Fruit fly (Drosophila melanogaster): ENCODE measurements around the gene CG15564.

The CG15564 gene

DNA sequence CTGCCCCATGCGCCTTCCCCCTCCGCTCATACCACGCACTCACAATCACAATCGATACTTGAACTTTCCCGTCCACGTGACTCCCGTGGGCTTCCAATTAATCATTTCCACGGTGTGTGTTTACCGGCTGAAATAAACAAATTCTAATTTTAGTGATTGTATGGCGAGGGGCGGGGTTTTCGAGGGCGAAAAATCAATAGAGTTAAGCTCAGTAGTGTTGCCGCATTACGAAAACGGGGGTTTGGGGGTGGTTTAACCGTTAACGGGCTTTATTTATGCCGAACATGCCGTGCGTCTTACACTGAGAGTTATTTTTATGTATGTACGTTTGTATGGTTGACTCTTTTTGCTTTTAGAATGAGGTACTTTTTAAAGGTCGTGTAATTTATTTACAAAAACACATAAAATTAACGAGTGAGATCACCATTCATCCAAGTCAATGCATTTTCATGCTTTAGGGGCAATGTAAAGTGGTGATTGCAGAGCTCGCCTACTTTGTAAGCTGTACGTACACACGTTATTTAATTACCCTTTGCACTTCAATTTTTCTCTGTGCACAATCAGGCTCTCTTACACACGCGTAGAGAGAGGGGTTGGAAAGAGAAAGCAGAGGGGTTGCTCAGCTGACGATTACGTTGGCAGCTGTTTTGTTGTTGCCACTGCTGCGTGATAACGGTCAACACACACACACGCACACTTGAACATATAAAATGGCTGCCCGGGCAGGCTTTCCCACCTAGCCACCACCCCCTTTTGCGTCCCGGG, 12.9 kb downstream of the CG15564 start (continued):
- TF ChIP-seq Ssrp (tag; optimal IDR thresholded peaks at IDR 0.05), result peak; percentile 82
- no peak for TF ChIP-seq Atf6 (GFP tag; IDR thresholded peaks at IDR 0.05)
- no peak for TF ChIP-seq jing (GFP tag; optimal IDR thresholded peaks at IDR 0.05)
- peak; percentile 84 for TF ChIP-seq CG1603 (tag; optimal IDR thresholded peaks at IDR 0.05)
- TF ChIP-seq D (optimal IDR thresholded peaks at IDR 0.05), result no peak
- peak; percentile 73 for TF ChIP-seq D (GFP tag; optimal IDR thresholded peaks at IDR 0.05)
- peak; percentile 89 for TF ChIP-seq CG7786 (GFP tag; optimal IDR thresholded peaks at IDR 0.05)
- peak; percentile 75 for TF ChIP-seq CG12104 (GFP tag; optimal IDR thresholded peaks at IDR 0.05)
- no peak for TF ChIP-seq Adf1 (GFP tag; IDR thresholded peaks at IDR 0.05)
- no peak for TF ChIP-seq CG7271 (tag; optimal IDR thresholded peaks at IDR 0.05)
- peak; percentile 53 for TF ChIP-seq fd64A (GFP tag; optimal IDR thresholded peaks at IDR 0.05)
- peak; percentile 17 for TF ChIP-seq Elba2 (GFP tag; optimal IDR thresholded peaks at IDR 0.05)
- TF ChIP-seq mirr (GFP tag; optimal IDR thresholded peaks at IDR 0.05), result peak; percentile 14
- TF ChIP-seq CG31224 (GFP tag; IDR thresholded peaks at IDR 0.05), result no peak
- peak; percentile 84 for TF ChIP-seq CG18262 (tag; optimal IDR thresholded peaks at IDR 0.05)
- peak; percentile 69 for TF ChIP-seq gro (GFP tag; optimal IDR thresholded peaks at IDR 0.05)
- peak; percentile 86 for TF ChIP-seq slp2 (GFP tag; optimal IDR thresholded peaks at IDR 0.05)
- TF ChIP-seq CG6683 (GFP tag; optimal IDR thresholded peaks at IDR 0.05), result peak; percentile 71
- TF ChIP-seq stc (GFP tag; IDR thresholded peaks at IDR 0.05), result no peak
- TF ChIP-seq dimm (GFP tag; IDR thresholded peaks at IDR 0.05), result no peak
- TF ChIP-seq CG10147 (GFP tag; optimal IDR thresholded peaks at IDR 0.05), result peak; percentile 88
- no peak for TF ChIP-seq Lim3 (GFP tag; IDR thresholded peaks at IDR 0.05)
- peak; percentile 75 for TF ChIP-seq CG12299 (tag; optimal IDR thresholded peaks at IDR 0.05)
- TF ChIP-seq CG12391 (tag; optimal IDR thresholded peaks at IDR 0.05), result peak; percentile 89
- peak; percentile 63 for TF ChIP-seq pros (GFP tag; optimal IDR thresholded peaks at IDR 0.05)
- TF ChIP-seq Jarid2 (GFP tag; optimal IDR thresholded peaks at IDR 0.05), result peak; percentile 12
- TF ChIP-seq D19A (tag; optimal IDR thresholded peaks at IDR 0.05), result peak; percentile 83
- TF ChIP-seq Dip3 (GFP tag; optimal IDR thresholded peaks at IDR 0.05), result peak; percentile 74
- TF ChIP-seq Oli (tag; optimal IDR thresholded peaks at IDR 0.05), result peak; percentile 88
- TF ChIP-seq CG1792 (GFP tag; optimal IDR thresholded peaks at IDR 0.05), result peak; percentile 65
- no peak for TF ChIP-seq zen2 (GFP tag; IDR thresholded peaks at IDR 0.05; ENCODE audit: partially characterized antibody)
- peak; percentile 50 for TF ChIP-seq tup (GFP tag; optimal IDR thresholded peaks at IDR 0.05)
- peak; percentile 61 for TF ChIP-seq CG11723 (GFP tag; optimal IDR thresholded peaks at IDR 0.05)
- TF ChIP-seq CG17186 (GFP tag; optimal IDR thresholded peaks at IDR 0.05), result peak; percentile 15
- TF ChIP-seq Fer3 (tag; optimal IDR thresholded peaks at IDR 0.05), result peak; percentile 85
- TF ChIP-seq Bgb (GFP tag; IDR thresholded peaks at IDR 0.05; ENCODE audit: partially characterized antibody), result no peak
- TF ChIP-seq Myb (GFP tag; optimal IDR thresholded peaks at IDR 0.05), result peak; percentile 76
- TF ChIP-seq eve (GFP tag; optimal IDR thresholded peaks at IDR 0.05), result peak in 1 of 2 experiments; percentile 26
- peak; percentile 84 for TF ChIP-seq pho (GFP tag; optimal IDR thresholded peaks at IDR 0.05)
- TF ChIP-seq CG2202 (tag; optimal IDR thresholded peaks at IDR 0.05), result peak; percentile 68
- no peak for TF ChIP-seq sisA (GFP tag; IDR thresholded peaks at IDR 0.05)
- TF ChIP-seq Sox100B (GFP tag; optimal IDR thresholded peaks at IDR 0.05), result peak; percentile 81
- TF ChIP-seq CG7963 (GFP tag; IDR thresholded peaks at IDR 0.05; ENCODE audit: partially characterized antibody), result no peak
- TF ChIP-seq BtbVII (GFP tag; optimal IDR thresholded peaks at IDR 0.05), result peak; percentile 70
- TF ChIP-seq Ravus (GFP tag; IDR thresholded peaks at IDR 0.05), result no peak
- TF ChIP-seq CG1647 (GFP tag; optimal IDR thresholded peaks at IDR 0.05), result peak; percentile 62
- peak; percentile 77 for TF ChIP-seq Blimp-1 (GFP tag; optimal IDR thresholded peaks at IDR 0.05)
- peak; percentile 70 for TF ChIP-seq CG11398 (GFP tag; optimal IDR thresholded peaks at IDR 0.05)
- peak; percentile 52 for TF ChIP-seq Vsx1 (GFP tag; optimal IDR thresholded peaks at IDR 0.05)

Data from whole organism, embryonic.